Worm (Caenorhabditis elegans): Measurements from ENCODE around the gene H23L24.1.

DNA sequence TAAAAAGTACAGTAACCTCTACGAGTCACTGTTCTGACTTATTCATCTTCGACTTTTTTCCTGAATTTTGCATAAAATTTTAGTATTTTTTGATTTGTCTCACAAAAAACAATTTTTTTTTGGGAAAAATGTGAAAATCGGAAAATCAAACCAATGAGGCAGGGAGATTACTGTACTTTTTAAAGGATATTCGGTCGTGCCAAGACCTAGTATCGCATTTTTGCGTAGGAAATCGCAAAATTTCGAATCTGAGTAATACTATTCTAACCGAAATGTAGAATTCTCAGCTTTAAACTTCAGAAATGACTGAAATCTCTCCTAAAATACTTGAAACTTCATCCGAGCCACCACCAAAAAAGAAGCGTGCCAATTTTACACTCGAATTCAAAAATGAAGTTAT is 19.5 kb downstream of the H23L24.1 start, which contains the start of gene F21D5.4:
- TF ChIP-seq him-1 (tag; optimal IDR thresholded peaks at IDR 0.05) (no peak), W03F9.2 (tag; optimal IDR thresholded peaks at IDR 0.05) (no peak)

Data from whole organism, L4/young adult.